Worm (Caenorhabditis elegans): ENCODE results near the gene T04A11.4.

DNA sequence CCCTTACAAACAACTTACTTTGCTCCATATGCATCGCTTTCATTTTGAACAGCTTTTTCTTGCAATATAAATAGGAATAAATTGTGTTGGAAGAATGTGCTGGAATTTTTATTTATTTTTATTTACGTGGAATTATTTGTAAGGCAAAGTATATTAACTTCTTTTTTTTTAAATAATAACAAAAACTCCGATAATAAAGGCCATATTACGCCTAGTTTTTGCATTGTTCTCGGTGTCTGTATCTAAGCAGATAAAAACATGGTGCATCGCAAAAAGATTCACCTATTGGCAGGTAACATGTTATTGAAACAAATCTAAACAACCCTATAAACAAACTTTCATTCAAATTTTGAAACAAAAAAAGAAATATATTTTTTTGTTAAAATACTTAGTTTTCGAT, 21.0 kb downstream of the T04A11.4 start, which contains the start of gene C25G4.8:
- TF ChIP-seq him-1 (tag; optimal IDR thresholded peaks at IDR 0.05) (no peak), dao-5 (tag; optimal IDR thresholded peaks at IDR 0.05) (no peak), W03F9.2 (tag; optimal IDR thresholded peaks at IDR 0.05) (no peak)

Data from whole organism, L4/young adult.